Fruit fly (Drosophila melanogaster): Measurements from ENCODE around the gene CG5334.

DNA sequence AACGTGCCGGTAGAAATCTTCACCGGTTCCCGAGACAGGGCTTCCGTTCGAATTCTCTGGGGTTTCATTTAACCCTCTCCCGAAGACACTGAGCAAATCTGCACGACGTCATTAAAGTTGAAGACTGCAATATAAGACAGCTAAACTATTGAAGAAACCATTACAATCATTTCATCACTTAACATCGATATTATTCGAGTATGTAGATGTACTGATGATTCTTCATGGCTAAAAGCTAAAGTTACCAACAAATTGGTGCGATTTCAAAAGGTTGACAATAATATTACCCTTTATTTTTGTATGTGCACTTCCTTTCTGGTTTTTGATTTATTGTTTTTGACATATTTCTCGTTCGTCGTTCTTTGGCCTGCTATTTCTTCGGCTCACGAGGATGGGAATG is 24.7 kb upstream of the CG5334 start:
- no peak for TF ChIP-seq Myc (optimal IDR thresholded peaks at IDR 0.05)
- no peak for TF ChIP-seq h (optimal IDR thresholded peaks at IDR 0.05)
- no peak for TF ChIP-seq ttk (optimal IDR thresholded peaks at IDR 0.05)
- TF ChIP-seq Sin3A (optimal IDR thresholded peaks at IDR 0.05) = no peak
- TF ChIP-seq psq (optimal IDR thresholded peaks at IDR 0.05) = no peak

All from Kc167 (cell line).